Worm (Caenorhabditis elegans) whole organism, L1 larva: ENCODE measurements around the gene jip-1.

Experiments used
- ama-1 ChIP-seq: fragments of 150-350 bp; optimal IDR thresholded peaks from 2 replicates; lab custom pipeline; 2014
- ceh-8 ChIP-seq: fragments of 200-800 bp; sonication (Bioruptor generic); optimal IDR thresholded peaks from 2 replicates; lab custom pipeline; 2018; ENCODE audit warnings: mild to moderate bottlenecking, missing genetic modification characterization, moderate library complexity, missing compliant biosample characterization
- egl-27 ChIP-seq, 2 experiments: fragments of 150-350 bp in 1 of 2; sonication (generic microtip); optimal IDR thresholded peaks; 3 replicates each; lab custom pipeline; 2017 to 2018; ENCODE audit warnings: missing biosample characterization in 2 of 2, missing genetic modification characterization in 2 of 2, missing genetic modification reagents in 2 of 2
- elt-3 ChIP-seq, 6 experiments: fragments of 150-350 bp in 1 of 6; sonication (generic microtip); optimal IDR thresholded peaks; 2 replicates each; lab custom pipeline; 2017 to 2018; ENCODE audit warnings: missing biosample characterization in 6 of 6, missing genetic modification characterization in 6 of 6, inconsistent platforms in 1 of 6
- fkh-10 ChIP-seq: sonication (generic microtip); optimal IDR thresholded peaks from 2 replicates; lab custom pipeline; 2017; ENCODE audit warnings: missing biosample characterization, missing genetic modification reagents, missing genetic modification characterization
- irx-1 ChIP-seq: sonication (generic microtip); optimal IDR thresholded peaks from 2 replicates; lab custom pipeline; 2016; ENCODE audit warnings: missing genetic modification characterization, missing compliant biosample characterization
- lsy-2 ChIP-seq, 2 experiments: fragments of 150-350 bp; optimal IDR thresholded peaks; 2 replicates each; lab custom pipeline; 2014; ENCODE audit warnings: missing biosample characterization in 2 of 2, missing genetic modification characterization in 2 of 2
- mdl-1 ChIP-seq, 2 experiments: fragments of 150-350 bp; optimal IDR thresholded peaks; 2 replicates each; lab custom pipeline; 2014 to 2017; ENCODE audit warnings: missing biosample characterization in 2 of 2, missing genetic modification characterization in 2 of 2, inconsistent platforms in 1 of 2
- nhr-12 ChIP-seq: sonication (generic microtip); optimal IDR thresholded peaks from 2 replicates; lab custom pipeline; 2017; ENCODE audit warnings: missing biosample characterization, missing genetic modification characterization
- nhr-28 ChIP-seq: fragments of 150-350 bp; optimal IDR thresholded peaks from 2 replicates; lab custom pipeline; 2014; ENCODE audit warnings: missing biosample characterization, missing genetic modification characterization
- nhr-90 ChIP-seq: sonication (generic microtip); optimal IDR thresholded peaks from 2 replicates; lab custom pipeline; 2016; ENCODE audit warnings: mild to moderate bottlenecking, missing genetic modification characterization, missing compliant biosample characterization; ENCODE audit not compliant: poor library complexity
- pax-3 ChIP-seq: fragments of 200-800 bp; sonication (Bioruptor generic); optimal IDR thresholded peaks from 2 replicates; lab custom pipeline; 2018; ENCODE audit warnings: mild to moderate bottlenecking, missing genetic modification characterization, moderate library complexity, missing compliant biosample characterization
- tbx-2 ChIP-seq: sonication (generic microtip); optimal IDR thresholded peaks from 2 replicates; lab custom pipeline; 2016; ENCODE audit warnings: missing genetic modification characterization, missing compliant biosample characterization
- unc-130 ChIP-seq: fragments of 150-350 bp; optimal IDR thresholded peaks from 2 replicates; lab custom pipeline; 2017; ENCODE audit warnings: missing biosample characterization, missing genetic modification characterization, inconsistent platforms

DNA sequence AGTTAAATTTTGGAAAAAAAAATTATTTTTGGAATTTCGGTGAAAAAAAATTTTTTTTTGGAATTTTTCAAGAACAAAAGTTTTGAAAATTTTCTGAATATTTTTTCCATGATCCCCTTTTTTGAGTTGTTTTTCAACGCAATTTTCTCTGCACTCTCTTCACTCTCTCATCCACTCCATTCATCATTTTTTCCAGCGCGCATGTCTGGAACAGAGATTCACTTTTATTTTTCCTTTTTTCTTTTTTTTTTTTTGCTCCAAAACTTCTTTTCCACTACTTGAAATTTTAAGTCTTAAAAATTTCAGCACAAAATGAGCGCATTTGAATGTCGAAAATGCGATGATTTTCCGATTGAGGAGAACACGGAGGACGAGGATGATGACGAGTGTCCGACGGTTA lies at the start of gene jip-1:
- TF ChIP-seq unc-130 (tag; lab: Kevin White, UChicago) (no peak), fkh-10 (GFP tag; lab: Kevin White, UChicago) (no peak), nhr-12 (tag; lab: Kevin White, UChicago) (no peak), pax-3 (tag; lab: Kevin White, UChicago) (no peak), egl-27 (tag; optimal IDR thresholded peaks at IDR 0.05; lab: Kevin White, UChicago) (no peak), ama-1 (lab: Kevin White, UChicago) (no peak), tbx-2 (tag; lab: Kevin White, UChicago) (no peak), nhr-90 (tag; lab: Kevin White, UChicago) (no peak), mdl-1 (tag; optimal IDR thresholded peaks at IDR 0.05; lab: Kevin White, UChicago) (no peak), irx-1 (tag; lab: Kevin White, UChicago) (no peak), ceh-8 (GFP tag; lab: Kevin White, UChicago) (no peak), elt-3 (tag; optimal IDR thresholded peaks at IDR 0.05; lab: Kevin White, UChicago) (no peak), nhr-28 (tag; lab: Kevin White, UChicago) (no peak), lsy-2 (tag; optimal IDR thresholded peaks at IDR 0.05; lab: Kevin White, UChicago) (no peak)
